Worm (Caenorhabditis elegans): ENCODE measurements around the gene irld-48.

The irld-48 gene

DNA sequence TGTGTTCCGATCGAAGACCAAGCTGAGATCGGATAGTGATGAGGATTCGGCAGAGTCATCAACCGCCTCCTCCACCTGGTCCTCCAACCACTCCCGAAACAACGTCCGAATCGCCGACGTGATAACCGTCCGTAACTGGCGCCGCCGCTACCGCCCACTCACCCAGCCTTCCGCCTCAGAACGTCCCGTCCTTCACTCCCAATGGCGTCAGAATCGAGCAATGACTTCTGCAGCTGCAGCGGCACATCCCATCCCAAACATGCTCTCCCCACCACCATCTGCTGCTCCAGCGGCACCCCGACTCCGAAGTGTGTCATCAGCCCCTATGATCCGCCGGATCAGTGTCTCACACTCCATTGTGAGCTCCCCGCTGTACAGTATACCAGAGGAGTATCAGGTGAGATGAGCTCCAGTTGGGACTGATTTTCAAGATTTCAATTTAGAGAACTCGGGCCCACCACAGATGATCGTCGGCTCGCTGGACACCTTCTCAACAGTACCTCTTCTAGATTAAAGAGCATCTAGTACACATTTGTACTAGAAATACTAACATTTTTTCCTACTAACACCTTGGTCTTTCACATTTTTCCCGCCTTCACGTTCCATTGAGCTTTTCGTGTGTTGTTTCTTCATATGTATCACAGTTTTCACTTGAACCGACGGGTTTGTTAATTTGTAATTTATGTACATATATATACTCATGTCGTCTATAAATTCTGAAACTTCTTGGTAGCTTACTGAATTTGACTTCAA lies 29.9 kb upstream of the irld-48 start:
- TF ChIP-seq aptf-3 (GFP tag; IDR thresholded peaks at IDR 0.05) (0 out of 2 replicates have a peak, but pooled peaks have one; percentile 7), ama-1 (optimal IDR thresholded peaks at IDR 0.05) (no peak), ama-1 (GFP tag; optimal IDR thresholded peaks at IDR 0.05) (no peak), egrh-3 (GFP tag; IDR thresholded peaks at IDR 0.05) (peak; percentile 72), ets-4 (GFP tag; optimal IDR thresholded peaks at IDR 0.05) (peak; percentile 3), mcd-1 (GFP tag; IDR thresholded peaks at IDR 0.05) (0 out of 2 replicates have a peak, but pooled peaks have one; percentile 28), zfh-2 (GFP tag; conservative IDR thresholded peaks at IDR 0.05) (peak; percentile 68), lag-1 (GFP tag; IDR thresholded peaks at IDR 0.05) (no peak), ztf-22 (GFP tag; optimal IDR thresholded peaks at IDR 0.05) (no peak), lin-35 (GFP tag; optimal IDR thresholded peaks at IDR 0.05) (no peak), hmg-1.2 (GFP tag; IDR thresholded peaks at IDR 0.05) (no peak), die-1 (tag; optimal IDR thresholded peaks at IDR 0.05) (no peak), F33H1.4 (GFP tag; IDR thresholded peaks at IDR 0.05) (no peak), egl-18 (GFP tag; IDR thresholded peaks at IDR 0.05) (no peak), F10E7.11 (tag; optimal IDR thresholded peaks at IDR 0.05) (peak; percentile 15), ceh-27 (GFP tag; optimal IDR thresholded peaks at IDR 0.05) (no peak), zim-3 (tag; optimal IDR thresholded peaks at IDR 0.05) (no peak), let-526 (GFP tag; IDR thresholded peaks at IDR 0.05) (no peak)

DNA sequence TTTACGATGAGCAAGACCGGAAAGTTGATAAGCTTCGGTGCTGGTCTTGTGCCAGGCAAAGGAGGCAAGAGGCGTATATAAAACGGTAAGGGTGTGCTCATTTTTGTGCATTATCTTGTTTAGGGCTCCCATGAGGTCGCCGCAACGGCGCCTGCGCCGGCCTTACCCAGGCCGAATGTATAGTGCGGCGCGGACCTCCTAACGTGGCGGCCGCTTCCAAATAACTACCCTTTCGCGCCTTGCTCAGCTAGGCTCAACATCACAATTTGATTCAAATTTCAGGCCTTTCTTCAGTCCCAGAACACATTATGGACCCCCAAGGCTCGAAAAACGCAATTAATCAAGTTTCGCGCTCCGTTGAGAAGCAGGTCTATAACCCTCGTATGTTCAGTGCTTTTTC lies 28.3 kb upstream of the irld-48 start, which contains the start of the genes ZK355.3 and ZK355.8:
Gene ZK355.3 (minus strand): TSS at position 101 of the 400 bp plus-strand sequence.
Gene ZK355.8 (plus strand): TSS at position 272 of the 400 bp plus-strand sequence.
- TF ChIP-seq zfh-2 (GFP tag; conservative IDR thresholded peaks at IDR 0.05) (peak; percentile 49), egl-18 (GFP tag; IDR thresholded peaks at IDR 0.05) (no peak)

DNA sequence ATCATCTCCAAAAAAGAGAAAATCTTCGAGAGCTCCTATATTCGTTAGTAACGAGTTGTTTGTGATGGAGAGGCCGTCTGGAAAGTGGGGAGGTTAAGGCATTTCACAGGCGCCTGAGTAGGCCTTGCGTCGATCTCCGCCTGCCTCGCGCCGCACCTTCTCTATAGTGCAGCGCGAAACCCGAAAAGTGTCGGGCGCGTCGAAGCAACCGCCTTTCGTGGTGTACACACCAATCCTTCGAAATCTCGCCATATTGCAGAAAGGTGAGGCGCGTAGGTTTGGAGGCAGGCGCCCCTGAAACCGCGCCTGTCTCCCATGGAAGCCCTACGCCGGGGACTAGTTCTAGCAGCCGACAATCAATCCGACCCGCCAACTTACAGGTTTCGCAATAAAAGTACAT lies 26.0 kb upstream of the irld-48 start:
- TF ChIP-seq lin-40 (tag; optimal IDR thresholded peaks at IDR 0.05) (no peak), lin-26 (GFP tag; IDR thresholded peaks at IDR 0.05) (no peak), egl-44 (GFP tag; IDR thresholded peaks at IDR 0.05) (no peak), nhr-90 (tag; optimal IDR thresholded peaks at IDR 0.05) (no peak), ama-1 (optimal IDR thresholded peaks at IDR 0.05) (no peak), ama-1 (GFP tag; optimal IDR thresholded peaks at IDR 0.05) (no peak), attf-5 (GFP tag; optimal IDR thresholded peaks at IDR 0.05) (no peak), bed-2 (GFP tag; IDR thresholded peaks at IDR 0.05) (no peak), ceh-79 (tag; optimal IDR thresholded peaks at IDR 0.05) (no peak), snpc-1.1 (tag; optimal IDR thresholded peaks at IDR 0.05; ENCODE audit: insufficient read depth) (peak; percentile 54), zfh-2 (GFP tag; conservative IDR thresholded peaks at IDR 0.05) (peak; percentile 81), hmg-20 (GFP tag; IDR thresholded peaks at IDR 0.05) (no peak), ztf-28 (GFP tag; IDR thresholded peaks at IDR 0.05) (0 out of 2 replicates have a peak, but pooled peaks have one; percentile 10)

DNA sequence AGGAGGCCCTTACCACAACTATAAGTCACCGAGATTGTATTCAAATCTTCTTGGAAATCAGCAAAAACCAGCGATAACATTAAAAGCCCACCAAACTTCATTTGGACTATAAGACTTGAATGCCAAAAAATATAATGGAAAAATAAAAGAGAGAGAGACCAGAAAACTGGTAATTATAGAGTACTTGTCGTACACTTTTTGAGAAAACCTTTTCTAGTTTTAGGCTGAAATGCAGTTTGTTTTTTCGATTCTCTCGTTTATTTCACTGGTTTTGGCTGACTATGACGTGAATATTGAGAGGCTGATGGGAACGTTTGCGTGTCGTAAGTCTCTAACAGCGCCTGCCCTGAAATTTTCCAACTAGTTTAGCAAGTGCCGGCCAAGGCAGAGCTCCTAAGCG lies 25.4 kb upstream of the irld-48 start, which contains the start of the genes irld-64 and irld-63:
Gene irld-64 (minus strand): TSS at position 101 of the 400 bp plus-strand sequence.
Gene irld-63 (plus strand): TSS at position 230 of the 400 bp plus-strand sequence.
- TF ChIP-seq somi-1 (GFP tag; optimal IDR thresholded peaks at IDR 0.05), result no peak

DNA sequence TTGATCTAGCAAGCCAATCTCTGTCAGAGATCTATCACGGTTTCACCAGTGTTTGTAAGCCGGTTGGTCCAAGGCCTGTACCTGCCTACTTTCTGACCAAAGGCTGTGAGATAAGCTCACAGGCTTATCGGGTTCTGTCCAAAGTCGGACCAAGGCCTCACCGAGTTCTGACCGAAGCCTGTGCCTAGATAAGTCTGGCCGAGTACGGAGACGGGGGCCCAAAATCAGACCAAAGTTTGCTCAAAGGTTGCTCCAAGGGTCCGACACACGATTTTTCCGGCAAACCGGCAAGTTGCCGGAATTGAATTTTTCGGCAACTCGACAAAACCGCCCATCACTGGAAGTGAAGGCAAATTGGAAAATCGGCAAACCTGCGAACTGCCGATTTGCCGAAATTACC lies 24.3 kb upstream of the irld-48 start:
- TF ChIP-seq zfh-2 (GFP tag; conservative IDR thresholded peaks at IDR 0.05), result peak; percentile 62; the same call in 1 of the 2 replicates
- TF ChIP-seq hmg-1.2 (GFP tag; IDR thresholded peaks at IDR 0.05), result no peak
- TF ChIP-seq him-1 (tag; optimal IDR thresholded peaks at IDR 0.05), result no peak
- no peak for TF ChIP-seq zim-3 (tag; optimal IDR thresholded peaks at IDR 0.05)
- no peak for TF ChIP-seq hlh-12 (tag; optimal IDR thresholded peaks at IDR 0.05)
- no peak for TF ChIP-seq lag-1 (GFP tag; IDR thresholded peaks at IDR 0.05)
- no peak for TF ChIP-seq ztf-22 (GFP tag; optimal IDR thresholded peaks at IDR 0.05)
